ENCODE assay signal across 6 fruit fly cellular contexts in the genomic region with DNA sequence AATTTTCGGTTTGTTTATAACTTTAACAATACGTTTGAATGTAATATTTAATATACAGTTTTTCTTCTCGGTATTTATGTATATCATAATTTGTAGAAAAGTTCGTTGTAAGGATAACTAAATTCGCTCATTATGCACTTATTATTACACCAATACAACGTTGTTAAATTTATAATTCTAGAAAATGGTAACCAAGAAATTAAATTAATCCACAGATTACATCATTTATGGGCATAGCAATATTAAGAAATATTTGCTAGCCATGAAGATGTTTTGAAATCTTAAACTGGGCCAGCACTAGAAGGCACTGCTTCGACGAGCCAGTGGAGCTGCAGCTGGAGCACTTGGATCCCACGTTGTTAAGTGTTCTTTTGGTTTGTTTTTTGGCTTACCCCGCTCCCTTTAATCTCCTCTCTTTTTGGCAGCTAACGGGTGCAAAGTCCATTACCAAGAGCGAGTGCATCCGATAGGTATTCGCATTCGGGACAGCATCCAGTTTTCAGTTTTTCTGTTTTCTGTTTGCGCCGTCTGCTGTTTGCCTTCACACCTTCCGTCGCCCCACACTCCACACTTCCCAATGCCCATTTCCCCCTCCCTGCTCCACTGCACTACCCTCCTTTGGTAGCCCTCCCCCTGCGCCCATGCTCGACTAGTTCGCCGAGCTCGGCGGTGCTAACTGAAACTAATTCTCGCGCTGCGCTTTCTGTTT.
TF ChIP-seq lines count a peak whose summit lies in the region.

No protein-coding gene starts in this region.

- TF ChIP-seq CTCF in whole organism, embryonic (GFP tag; optimal IDR thresholded peaks at IDR 0.05; lab: Kevin White, UChicago), result no peak

TF ChIP-seq in whole organism, 6 proteins besides CTCF, POLR2A, EP300 and RAD21:
- TF ChIP-seq EcR (GFP tag; optimal IDR thresholded peaks at IDR 0.05; lab: Kevin White, UChicago), result peak in 1 of 2 experiments; percentile 39
- TF ChIP-seq Dll (optimal IDR thresholded peaks at IDR 0.05; lab: Kevin White, UChicago), result no peak
- no peak for TF ChIP-seq usp (GFP tag; optimal IDR thresholded peaks at IDR 0.05; lab: Kevin White, UChicago)
- TF ChIP-seq psq (optimal IDR thresholded peaks at IDR 0.05; lab: Kevin White, UChicago), result no peak
- TF ChIP-seq CG8478 (optimal IDR thresholded peaks at IDR 0.05; lab: Kevin White, UChicago), result no peak
- peak; percentile 17 for TF ChIP-seq pan (optimal IDR thresholded peaks at IDR 0.05; lab: Kevin White, UChicago)

TF ChIP-seq in whole organism, adult, 20 proteins besides CTCF, POLR2A, EP300 and RAD21:
- TF ChIP-seq CG1620 (GFP tag; optimal IDR thresholded peaks at IDR 0.05; lab: Kevin White, UChicago), result no peak
- peak; percentile 62 for TF ChIP-seq toe (GFP tag; optimal IDR thresholded peaks at IDR 0.05; lab: Kevin White, UChicago)
- peak; percentile 64 for TF ChIP-seq tj (GFP tag; optimal IDR thresholded peaks at IDR 0.05; lab: Kevin White, UChicago)
- peak; percentile 3 for TF ChIP-seq pad (GFP tag; optimal IDR thresholded peaks at IDR 0.05; lab: Kevin White, UChicago)
- TF ChIP-seq CG12768 (GFP tag; optimal IDR thresholded peaks at IDR 0.05; lab: Kevin White, UChicago), result peak; percentile 77

TF ChIP-seq in whole organism, embryonic, 481 proteins besides CTCF, POLR2A, EP300 and RAD21 (continues in another document):
- TF ChIP-seq otp (GFP tag; IDR thresholded peaks at IDR 0.05; lab: Robert Waterston, UW) (peak; percentile 47; the same call in 1 of the 3 replicates), gsb (GFP tag; IDR thresholded peaks at IDR 0.05; lab: Robert Waterston, UW) (0 out of 2 replicates have a peak, but pooled peaks have one; percentile 24), prd (optimal IDR thresholded peaks at IDR 0.05; lab: Kevin White, UChicago) (peak in 1 of 2 experiments; percentile 33), prd (GFP tag; IDR thresholded peaks at IDR 0.05; lab: Robert Waterston, UW) (no peak), nom (GFP tag; optimal IDR thresholded peaks at IDR 0.05; lab: Kevin White, UChicago) (peak; percentile 95), ro (GFP tag; IDR thresholded peaks at IDR 0.05; lab: Robert Waterston, UW) (0 out of 2 replicates have a peak, but pooled peaks have one; percentile 28), Sry-β (GFP tag; optimal IDR thresholded peaks at IDR 0.05; lab: Kevin White, UChicago) (peak; percentile 85), CHES-1-like (GFP tag; optimal IDR thresholded peaks at IDR 0.05; lab: Kevin White, UChicago) (no peak), zfh1 (GFP tag; IDR thresholded peaks at IDR 0.05; lab: Robert Waterston, UW) (0 out of 3 replicates have a peak, but pooled peaks have one; percentile 21), CG31224 (GFP tag; IDR thresholded peaks at IDR 0.05; lab: Robert Waterston, UW) (no peak), Med (GFP tag; lab: Kevin White, UChicago) (peak; percentile 10), Drgx (GFP tag; IDR thresholded peaks at IDR 0.05; lab: Robert Waterston, UW) (peak; percentile 78), rib (GFP tag; IDR thresholded peaks at IDR 0.05; lab: Robert Waterston, UW) (0 out of 2 replicates have a peak, but pooled peaks have one; percentile 18), CrebB (tag; optimal IDR thresholded peaks at IDR 0.05; lab: Kevin White, UChicago) (no peak), Sox100B (GFP tag; optimal IDR thresholded peaks at IDR 0.05; lab: Kevin White, UChicago) (no peak), tap (tag; optimal IDR thresholded peaks at IDR 0.05; lab: Kevin White, UChicago) (no peak), bsh (GFP tag; optimal IDR thresholded peaks at IDR 0.05; lab: Kevin White, UChicago) (peak in 1 of 2 experiments; percentile 91)

TF ChIP-seq in whole organism, prepupa, 60 proteins besides CTCF, POLR2A, EP300 and RAD21 (continues in another document):
- TF ChIP-seq CG16779 (tag; optimal IDR thresholded peaks at IDR 0.05; lab: Kevin White, UChicago) (peak; percentile 83), Smox (GFP tag; optimal IDR thresholded peaks at IDR 0.05; lab: Kevin White, UChicago) (no peak), CG11762 (GFP tag; optimal IDR thresholded peaks at IDR 0.05; lab: Kevin White, UChicago; ENCODE audit: insufficient read depth) (peak; percentile 11), pdm3 (GFP tag; optimal IDR thresholded peaks at IDR 0.05; lab: Kevin White, UChicago) (peak; percentile 14), CG6792 (GFP tag; optimal IDR thresholded peaks at IDR 0.05; lab: Kevin White, UChicago) (no peak), Ets96B (tag; optimal IDR thresholded peaks at IDR 0.05; lab: Kevin White, UChicago) (peak; percentile 44), cyc (GFP tag; optimal IDR thresholded peaks at IDR 0.05; lab: Kevin White, UChicago) (no peak), CG32006 (GFP tag; optimal IDR thresholded peaks at IDR 0.05; lab: Kevin White, UChicago) (peak; percentile 29), svp (GFP tag; lab: Kevin White, UChicago) (no peak), Hr38 (GFP tag; optimal IDR thresholded peaks at IDR 0.05; lab: Kevin White, UChicago) (no peak), CG10669 (GFP tag; optimal IDR thresholded peaks at IDR 0.05; lab: Kevin White, UChicago) (no peak), Sox15 (GFP tag; optimal IDR thresholded peaks at IDR 0.05; lab: Kevin White, UChicago) (no peak), Eip75B (GFP tag; optimal IDR thresholded peaks at IDR 0.05; lab: Kevin White, UChicago) (no peak), CG6854 (GFP tag; optimal IDR thresholded peaks at IDR 0.05; lab: Kevin White, UChicago) (peak; percentile 92), achi (GFP tag; optimal IDR thresholded peaks at IDR 0.05; lab: Kevin White, UChicago) (no peak), net (GFP tag; optimal IDR thresholded peaks at IDR 0.05; lab: Kevin White, UChicago) (peak; percentile 76), CG31627 (GFP tag; optimal IDR thresholded peaks at IDR 0.05; lab: Kevin White, UChicago) (no peak), CG9139 (GFP tag; optimal IDR thresholded peaks at IDR 0.05; lab: Kevin White, UChicago) (peak; percentile 91), CG1621 (tag; optimal IDR thresholded peaks at IDR 0.05; lab: Kevin White, UChicago) (peak; percentile 71)

TF ChIP-seq in whole organism, pupa, 21 proteins besides CTCF, POLR2A, EP300 and RAD21 (continues in another document):
- peak; percentile 78 for TF ChIP-seq CG32121 (GFP tag; IDR thresholded peaks at IDR 0.05; lab: Robert Waterston, UW)
- peak; percentile 61 for TF ChIP-seq Snoo (tag; optimal IDR thresholded peaks at IDR 0.05; lab: Kevin White, UChicago)
- peak; percentile 68 for TF ChIP-seq Pif1A (GFP tag; optimal IDR thresholded peaks at IDR 0.05; lab: Kevin White, UChicago)
- TF ChIP-seq CG15710 (tag; optimal IDR thresholded peaks at IDR 0.05; lab: Kevin White, UChicago), result peak; percentile 31
- peak; percentile 45 for TF ChIP-seq CG34367 (tag; optimal IDR thresholded peaks at IDR 0.05; lab: Kevin White, UChicago)
- TF ChIP-seq CG14655 (GFP tag; optimal IDR thresholded peaks at IDR 0.05; lab: Kevin White, UChicago), result peak; percentile 84
- no peak for TF ChIP-seq CG9948 (tag; optimal IDR thresholded peaks at IDR 0.05; lab: Kevin White, UChicago)
- peak; percentile 89 for TF ChIP-seq CG12605 (GFP tag; IDR thresholded peaks at IDR 0.05; lab: Robert Waterston, UW)
- peak; percentile 76 for TF ChIP-seq CG8301 (tag; optimal IDR thresholded peaks at IDR 0.05; lab: Kevin White, UChicago)
- TF ChIP-seq D1 (tag; optimal IDR thresholded peaks at IDR 0.05; lab: Kevin White, UChicago), result no peak
- peak; percentile 23 for TF ChIP-seq CG17806 (tag; optimal IDR thresholded peaks at IDR 0.05; lab: Kevin White, UChicago)
- 0 out of 2 replicates have a peak, but pooled peaks have one; percentile 26 for TF ChIP-seq rn (GFP tag; IDR thresholded peaks at IDR 0.05; lab: Robert Waterston, UW)
- TF ChIP-seq CG4496 (GFP tag; IDR thresholded peaks at IDR 0.05; lab: Robert Waterston, UW), result peak; percentile 88
- TF ChIP-seq CG10348 (GFP tag; IDR thresholded peaks at IDR 0.05; lab: Robert Waterston, UW), result no peak
- TF ChIP-seq fd96Ca (GFP tag; IDR thresholded peaks at IDR 0.05; lab: Robert Waterston, UW), result peak; percentile 80
- no peak; the same call in none of the 2 replicates for TF ChIP-seq Ets98B (GFP tag; IDR thresholded peaks at IDR 0.05; lab: Robert Waterston, UW)
- TF ChIP-seq CG8159 (tag; optimal IDR thresholded peaks at IDR 0.05; lab: Kevin White, UChicago), result peak; percentile 6
- TF ChIP-seq CG13204 (GFP tag; optimal IDR thresholded peaks at IDR 0.05; lab: Kevin White, UChicago), result peak; percentile 91
- peak; percentile 79 for TF ChIP-seq Pif1B (GFP tag; optimal IDR thresholded peaks at IDR 0.05; lab: Kevin White, UChicago)
- TF ChIP-seq EcR (GFP tag; optimal IDR thresholded peaks at IDR 0.05; lab: Kevin White, UChicago), result peak; percentile 37

TF ChIP-seq in whole organism, wandering third instar larva, 38 proteins besides CTCF, POLR2A, EP300 and RAD21 (continues in another document):
- TF ChIP-seq sage (GFP tag; optimal IDR thresholded peaks at IDR 0.05; lab: Kevin White, UChicago) (no peak), dsf (GFP tag; optimal IDR thresholded peaks at IDR 0.05; lab: Kevin White, UChicago; ENCODE audit: borderline replicate concordance) (no peak), Mio (GFP tag; optimal IDR thresholded peaks at IDR 0.05; lab: Kevin White, UChicago) (no peak), brk (GFP tag; optimal IDR thresholded peaks at IDR 0.05; lab: Kevin White, UChicago) (no peak), Abd-B (GFP tag; optimal IDR thresholded peaks at IDR 0.05; lab: Kevin White, UChicago) (no peak), CrebA (GFP tag; optimal IDR thresholded peaks at IDR 0.05; lab: Kevin White, UChicago; ENCODE audit: borderline replicate concordance) (peak; percentile 47), HLH106 (tag; optimal IDR thresholded peaks at IDR 0.05; lab: Kevin White, UChicago) (peak; percentile 7), psq (GFP tag; optimal IDR thresholded peaks at IDR 0.05; lab: Kevin White, UChicago) (peak; percentile 63), lola (GFP tag; optimal IDR thresholded peaks at IDR 0.05; lab: Kevin White, UChicago) (no peak), Dfd (GFP tag; optimal IDR thresholded peaks at IDR 0.05; lab: Kevin White, UChicago) (no peak), Hr78 (GFP tag; optimal IDR thresholded peaks at IDR 0.05; lab: Kevin White, UChicago) (no peak), h (GFP tag; optimal IDR thresholded peaks at IDR 0.05; lab: Kevin White, UChicago) (no peak), Myc (optimal IDR thresholded peaks at IDR 0.05; lab: Kevin White, UChicago) (peak; percentile 85), Rel (GFP tag; optimal IDR thresholded peaks at IDR 0.05; lab: Kevin White, UChicago) (peak; percentile 45), Rel (tag; optimal IDR thresholded peaks at IDR 0.05; lab: Kevin White, UChicago) (no peak), pan (optimal IDR thresholded peaks at IDR 0.05; lab: Kevin White, UChicago) (no peak), Dif (GFP tag; optimal IDR thresholded peaks at IDR 0.05; lab: Kevin White, UChicago; ENCODE audit: partially characterized antibody) (no peak), dmrt93B (GFP tag; optimal IDR thresholded peaks at IDR 0.05; lab: Kevin White, UChicago) (no peak), tai (GFP tag; optimal IDR thresholded peaks at IDR 0.05; lab: Kevin White, UChicago) (peak; percentile 36), jim (GFP tag; optimal IDR thresholded peaks at IDR 0.05; lab: Kevin White, UChicago) (peak; percentile 86), rgr (GFP tag; optimal IDR thresholded peaks at IDR 0.05; lab: Kevin White, UChicago) (no peak), Vsx2 (GFP tag; optimal IDR thresholded peaks at IDR 0.05; lab: Kevin White, UChicago; ENCODE audit: partially characterized antibody) (no peak)
